Fruit fly (Drosophila melanogaster): ENCODE data around the gene Nup154.

Nup154 gene

DNA sequence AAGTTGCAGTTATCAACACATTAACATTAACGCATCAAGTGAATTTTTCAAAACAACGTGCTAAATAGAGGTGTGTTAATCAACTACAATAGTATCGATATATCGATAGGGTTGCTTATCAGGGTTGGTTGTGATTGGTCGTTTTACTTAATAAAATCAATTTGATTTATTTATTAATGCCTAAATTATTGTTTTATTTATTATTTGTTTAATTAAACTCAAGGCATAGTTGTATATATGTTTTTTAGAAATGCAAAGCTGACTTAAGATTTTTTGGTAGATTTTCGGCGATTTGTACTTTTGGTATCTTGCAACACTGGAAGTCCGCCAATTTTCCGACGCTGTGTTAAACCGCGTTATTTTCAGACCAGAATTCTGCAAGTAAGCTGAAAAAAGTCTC lies 6.4 kb downstream of the Nup154 start, which contains the start of the genes Art8 and dUTPase (continued):
- peak; percentile 26 for TF ChIP-seq grn (GFP tag; optimal IDR thresholded peaks at IDR 0.05)
- no peak for TF ChIP-seq Usf (GFP tag; optimal IDR thresholded peaks at IDR 0.05)
- 0 out of 3 replicates have a peak, but pooled peaks have one; percentile 23 for TF ChIP-seq CG11456 (GFP tag; IDR thresholded peaks at IDR 0.05)
- TF ChIP-seq CG33213 (GFP tag; optimal IDR thresholded peaks at IDR 0.05) = peak; percentile 26
- peak; percentile 35; the same call in 1 of the 3 replicates for TF ChIP-seq H15 (GFP tag; IDR thresholded peaks at IDR 0.05)
- peak; percentile 49 for TF ChIP-seq CG5245 (GFP tag; optimal IDR thresholded peaks at IDR 0.05)
- peak; percentile 39 for TF ChIP-seq CG3995 (GFP tag; optimal IDR thresholded peaks at IDR 0.05)
- TF ChIP-seq HHEX (GFP tag; optimal IDR thresholded peaks at IDR 0.05) = peak; percentile 30
- peak; percentile 56 for TF ChIP-seq D19A (tag; optimal IDR thresholded peaks at IDR 0.05)
- peak; percentile 75 for TF ChIP-seq Hr3 (GFP tag; optimal IDR thresholded peaks at IDR 0.05)
- TF ChIP-seq Camta (GFP tag; optimal IDR thresholded peaks at IDR 0.05) = peak; percentile 15
- TF ChIP-seq PHDP (tag; optimal IDR thresholded peaks at IDR 0.05) = peak; percentile 78
- peak; percentile 47; the same call in 1 of the 2 replicates for TF ChIP-seq CG31224 (GFP tag; IDR thresholded peaks at IDR 0.05)
- TF ChIP-seq sob (GFP tag; IDR thresholded peaks at IDR 0.05) = peak; percentile 88
- peak; percentile 96 for TF ChIP-seq Dll (GFP tag; IDR thresholded peaks at IDR 0.05; ENCODE audit: partially characterized antibody)
- TF ChIP-seq CG15696 (tag; optimal IDR thresholded peaks at IDR 0.05) = peak; percentile 60
- TF ChIP-seq CG11093 (GFP tag; IDR thresholded peaks at IDR 0.05) = no peak
- TF ChIP-seq CG42726 (GFP tag; IDR thresholded peaks at IDR 0.05; ENCODE audit: partially characterized antibody) = peak; percentile 78
- peak; percentile 30 for TF ChIP-seq NC2β (GFP tag; optimal IDR thresholded peaks at IDR 0.05)
- peak; percentile 42; the same call in 1 of the 2 replicates for TF ChIP-seq ssp (GFP tag; IDR thresholded peaks at IDR 0.05)
- peak; percentile 88 for TF ChIP-seq Dbx (GFP tag; IDR thresholded peaks at IDR 0.05)
- TF ChIP-seq CG13624 (GFP tag; optimal IDR thresholded peaks at IDR 0.05) = peak; percentile 39
- no peak for TF ChIP-seq fd102C (GFP tag; optimal IDR thresholded peaks at IDR 0.05)
- peak; percentile 74 for TF ChIP-seq Chrac-16 (GFP tag; optimal IDR thresholded peaks at IDR 0.05)
- TF ChIP-seq pum (GFP tag; optimal IDR thresholded peaks at IDR 0.05) = peak; percentile 3
- TF ChIP-seq CG14860 (GFP tag; IDR thresholded peaks at IDR 0.05; ENCODE audit: partially characterized antibody) = peak; percentile 77
- peak; percentile 29 for TF ChIP-seq slp2 (GFP tag; optimal IDR thresholded peaks at IDR 0.05)
- peak; percentile 89 for TF ChIP-seq E2f2 (GFP tag; IDR thresholded peaks at IDR 0.05)
- peak; percentile 32 for TF ChIP-seq CG16863 (GFP tag; optimal IDR thresholded peaks at IDR 0.05)
- peak; percentile 9 for TF ChIP-seq CG1529 (GFP tag; optimal IDR thresholded peaks at IDR 0.05)
- TF ChIP-seq pho (GFP tag; optimal IDR thresholded peaks at IDR 0.05) = peak; percentile 34
- TF ChIP-seq CG4854 (GFP tag; optimal IDR thresholded peaks at IDR 0.05) = peak; percentile 59
- TF ChIP-seq CG8290 (GFP tag; optimal IDR thresholded peaks at IDR 0.05) = peak; percentile 70
- TF ChIP-seq CG8290 (tag; optimal IDR thresholded peaks at IDR 0.05) = no peak
- TF ChIP-seq dmrt99B (tag; optimal IDR thresholded peaks at IDR 0.05) = no peak
- no peak for TF ChIP-seq MTF-1 (GFP tag; optimal IDR thresholded peaks at IDR 0.05; ENCODE audit: borderline replicate concordance)
- TF ChIP-seq Meics (GFP tag; optimal IDR thresholded peaks at IDR 0.05) = peak; percentile 63
- TF ChIP-seq twi (tag; optimal IDR thresholded peaks at IDR 0.05) = peak; percentile 38
- TF ChIP-seq chn (GFP tag; optimal IDR thresholded peaks at IDR 0.05) = peak; percentile 49
- TF ChIP-seq Aef1 (GFP tag; IDR thresholded peaks at IDR 0.05) = peak; percentile 51; the same call in 2 of the 3 replicates
- TF ChIP-seq zfh1 (GFP tag; IDR thresholded peaks at IDR 0.05) = peak; percentile 72; the same call in 2 of the 3 replicates
- TF ChIP-seq CG2889 (GFP tag; IDR thresholded peaks at IDR 0.05) = 0 out of 3 replicates have a peak, but pooled peaks have one; percentile 46
- peak; percentile 76 for TF ChIP-seq CG13424 (tag; optimal IDR thresholded peaks at IDR 0.05)
- peak; percentile 84 for TF ChIP-seq lilli (GFP tag; optimal IDR thresholded peaks at IDR 0.05)
- peak; percentile 73 for TF ChIP-seq ara (GFP tag; IDR thresholded peaks at IDR 0.05)
- 0 out of 2 replicates have a peak, but pooled peaks have one; percentile 34 for TF ChIP-seq CG1024 (GFP tag; IDR thresholded peaks at IDR 0.05)
- TF ChIP-seq wor (GFP tag; IDR thresholded peaks at IDR 0.05) = peak; percentile 48
- peak; percentile 64; the same call in 1 of the 3 replicates for TF ChIP-seq CG7963 (GFP tag; IDR thresholded peaks at IDR 0.05; ENCODE audit: partially characterized antibody)
- TF ChIP-seq btn (GFP tag; optimal IDR thresholded peaks at IDR 0.05) = no peak
- TF ChIP-seq CG2199 (GFP tag; IDR thresholded peaks at IDR 0.05) = no peak
- peak; percentile 78 for TF ChIP-seq CG11504 (tag; optimal IDR thresholded peaks at IDR 0.05)
